Worm (Caenorhabditis elegans) whole organism, L1 larva: ENCODE measurements around the gene C56E6.2.

Experiments used
- blmp-1 ChIP-seq: fragments of 150-350 bp; optimal IDR thresholded peaks from 2 replicates; lab custom pipeline; 2014; ENCODE audit warnings: missing biosample characterization, missing genetic modification characterization
- elt-3 ChIP-seq, 6 experiments: fragments of 150-350 bp in 1 of 6; sonication (generic microtip); optimal IDR thresholded peaks; 2 replicates each; lab custom pipeline; 2017 to 2018; ENCODE audit warnings: missing biosample characterization in 6 of 6, missing genetic modification characterization in 6 of 6, inconsistent platforms in 1 of 6
- fkh-10 ChIP-seq: sonication (generic microtip); optimal IDR thresholded peaks from 2 replicates; lab custom pipeline; 2017; ENCODE audit warnings: missing biosample characterization, missing genetic modification reagents, missing genetic modification characterization
- fos-1 ChIP-seq: fragments of 150-350 bp; optimal IDR thresholded peaks from 2 replicates; lab custom pipeline; 2014; ENCODE audit warnings: missing biosample characterization, missing genetic modification characterization
- nhr-11 ChIP-seq: fragments of 150-350 bp; optimal IDR thresholded peaks from 2 replicates; lab custom pipeline; 2014; ENCODE audit warnings: missing biosample characterization, missing genetic modification characterization
- nhr-76 ChIP-seq: sonication (generic microtip); optimal IDR thresholded peaks from 2 replicates; lab custom pipeline; 2017; ENCODE audit warnings: missing biosample characterization, missing genetic modification characterization
- unc-86 ChIP-seq: sonication (generic microtip); optimal IDR thresholded peaks from 2 replicates; lab custom pipeline; 2016; ENCODE audit warnings: missing genetic modification characterization, missing compliant biosample characterization
- zip-4 ChIP-seq: fragments of 200-800 bp; sonication (Bioruptor generic); optimal IDR thresholded peaks from 2 replicates; lab custom pipeline; 2018; ENCODE audit warnings: mild to moderate bottlenecking, missing genetic modification characterization, moderate library complexity, missing compliant biosample characterization

ce11 chrII:6528629-6529028, 3.9 kb downstream of the C56E6.2 start, which contains the start of gene C56E6.4:
- TF ChIP-seq fkh-10 (GFP tag; lab: Kevin White, UChicago) (no peak), elt-3 (tag; optimal IDR thresholded peaks at IDR 0.05; lab: Kevin White, UChicago) (no peak), nhr-11 (tag; lab: Kevin White, UChicago) (no peak), nhr-76 (tag; lab: Kevin White, UChicago) (no peak), fos-1 (no peak), zip-4 (GFP tag; lab: Kevin White, UChicago) (no peak), unc-86 (tag; lab: Kevin White, UChicago) (no peak), blmp-1 (no peak)
